Fruit fly (Drosophila melanogaster) whole organism, larva: ENCODE data around the gene CG2150.

Source experiments
- noc ChIP-seq: fragments of 200-800 bp; sonication (Bioruptor generic); optimal IDR thresholded peaks from 3 replicates; lab custom pipeline; 2019; ENCODE audit warnings: missing biosample characterization, mild to moderate bottlenecking, missing genetic modification characterization, moderate library complexity

The CG2150 gene

dm6 chr3R:31767528-31767927, 3.0 kb upstream of the CG2150 start:
- no peak for TF ChIP-seq noc (tag; lab: Kevin White, UChicago)

DNA sequence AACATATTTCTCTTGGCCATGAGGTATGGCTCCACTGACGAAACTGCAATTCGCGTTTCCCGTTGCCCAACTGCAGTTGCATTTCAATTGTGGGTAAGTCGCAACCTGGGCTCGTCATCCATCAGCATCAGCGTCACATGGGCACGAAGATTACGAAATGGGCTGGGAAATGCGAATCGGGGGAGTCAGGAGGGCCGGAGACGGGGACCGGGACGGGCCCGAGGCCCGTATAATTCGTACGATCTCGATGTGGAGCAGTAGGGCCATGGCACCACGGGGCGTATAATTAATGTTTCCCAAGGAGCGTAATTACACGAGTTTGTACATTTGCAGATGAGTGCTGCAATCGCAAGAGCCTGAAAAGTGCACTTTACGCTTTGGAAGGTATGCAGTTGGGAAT, 573 bp upstream of the CG2150 start:
- no peak for TF ChIP-seq noc (tag; lab: Kevin White, UChicago)

- no peak for TF ChIP-seq noc (tag; lab: Kevin White, UChicago)
Observed at dm6 chr3R:31762672-31763071, 1.9 kb downstream of the CG2150 start.

dm6 chr3R:31761529-31762009, 3.0 kb downstream of the CG2150 start, which contains the start of gene Smvt:
Smvt (minus strand) TSS chr3R:31761579.
- peak; percentile 4 for TF ChIP-seq noc (tag; lab: Kevin White, UChicago)

DNA sequence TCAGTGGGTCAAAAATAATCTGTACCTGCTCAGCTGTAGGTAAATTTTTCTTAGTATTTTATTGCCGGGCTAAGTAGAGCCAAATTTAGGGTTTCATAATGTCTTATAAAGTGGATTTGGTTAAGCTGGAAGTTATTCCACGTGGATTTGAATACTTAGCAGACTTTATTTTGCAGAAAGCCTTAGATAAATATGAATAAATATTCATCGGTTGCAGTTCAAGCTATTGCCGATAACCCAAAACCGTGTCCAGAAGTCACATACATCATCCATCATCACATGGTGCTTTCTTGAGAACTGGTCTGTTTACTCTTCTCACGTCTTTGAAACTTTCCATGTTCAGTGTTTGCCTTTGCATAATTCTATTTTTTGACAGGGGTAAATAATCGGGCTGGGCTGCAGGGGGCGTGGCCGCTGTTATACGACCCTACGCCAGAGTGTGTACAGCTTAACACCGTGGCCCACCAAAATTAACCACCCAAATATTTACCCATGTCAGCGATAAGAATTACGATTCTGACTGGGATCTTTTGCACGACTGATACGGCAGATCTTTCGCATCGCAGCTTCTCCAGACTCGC, 5.9 kb downstream of the CG2150 start, which contains the start of gene CG2187:
TSS of gene CG2187 (minus strand) at position 51 of the 581 bp plus-strand sequence.
- TF ChIP-seq noc (tag; lab: Kevin White, UChicago) = peak; percentile 79

dm6 chr3R:31754605-31755004, 10.0 kb downstream of the CG2150 start, which contains the start of gene salt:
salt (minus strand) TSS chr3R:31754705.
- TF ChIP-seq noc (tag; lab: Kevin White, UChicago) = no peak

- peak; percentile 61 for TF ChIP-seq noc (tag; lab: Kevin White, UChicago)
Observed at dm6 chr3R:31748093-31748996, 16.2 kb downstream of the CG2150 start.

DNA sequence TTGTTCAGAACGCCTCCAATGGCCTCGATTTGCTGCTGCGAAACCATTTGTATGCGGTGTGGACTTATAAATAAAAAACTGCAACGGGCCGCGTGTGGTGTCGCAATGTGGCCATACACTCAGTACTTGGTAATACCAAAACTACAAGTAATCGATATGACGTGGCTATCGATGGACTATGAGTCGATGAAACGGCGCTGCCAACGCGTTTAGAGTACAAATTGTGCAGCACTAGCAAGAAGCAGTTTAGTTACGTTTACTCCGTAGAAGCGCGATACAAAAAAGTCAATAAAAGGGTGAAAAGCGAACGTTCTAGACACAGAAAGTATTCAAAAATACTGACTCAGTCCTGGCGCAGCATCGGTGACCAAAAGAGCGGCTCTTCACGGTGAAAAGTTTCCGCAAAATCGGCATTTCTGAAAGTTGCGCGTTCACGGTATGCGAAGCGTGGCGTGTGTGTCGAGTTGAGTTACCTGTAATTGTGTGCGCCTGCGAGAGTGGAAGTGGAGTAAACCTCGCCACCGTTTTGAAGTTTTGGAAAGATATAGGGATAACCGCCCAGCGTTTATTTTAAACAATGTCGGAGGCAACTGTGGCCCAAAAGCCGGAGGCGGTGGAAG, 17.0 kb downstream of the CG2150 start, which contains the start of the genes nero and CG1910:
TSS of gene nero (minus strand) at position 130 of the 620 bp plus-strand sequence.
TSS of gene CG1910 (plus strand) at position 215 of the 620 bp plus-strand sequence.
- no peak for TF ChIP-seq noc (tag; lab: Kevin White, UChicago)

DNA sequence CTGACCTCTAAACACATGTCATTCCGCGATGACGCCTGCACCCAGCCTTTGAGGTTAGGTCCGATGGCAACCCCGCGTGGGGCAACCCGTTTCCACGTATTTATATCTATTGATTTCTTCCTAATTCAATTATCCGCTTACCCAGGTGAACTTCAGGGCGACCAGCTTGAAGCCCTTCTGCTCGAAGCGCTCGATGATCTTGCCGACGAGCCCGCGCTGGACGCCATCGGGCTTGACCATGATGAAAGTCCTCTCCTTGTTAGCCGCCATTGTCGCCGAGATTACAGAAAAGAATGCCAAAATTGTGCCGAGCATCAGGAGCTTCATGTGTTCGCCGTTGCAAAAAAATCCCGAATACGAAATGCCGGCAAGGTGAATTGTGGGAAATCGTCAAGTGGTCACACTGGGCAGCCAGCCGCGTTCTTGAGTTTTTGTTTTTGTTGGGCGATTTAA, 18.9 kb downstream of the CG2150 start, which contains the start of gene awd:
TSS of gene awd (minus strand) at position 449 of the 453 bp plus-strand sequence.
- peak; percentile 67 for TF ChIP-seq noc (tag; lab: Kevin White, UChicago)

- peak; percentile 4 for TF ChIP-seq noc (tag; lab: Kevin White, UChicago)
Observed at dm6 chr3R:31744044-31744652, 20.4 kb downstream of the CG2150 start, which contains the start of gene CG1896. CG1896 (plus strand) TSS chr3R:31744282.

- TF ChIP-seq noc (tag; lab: Kevin White, UChicago) = no peak
Observed at dm6 chr3R:31743279-31743678, 21.3 kb downstream of the CG2150 start, which contains the start of gene Tbca. Tbca (plus strand) TSS chr3R:31743490.

DNA sequence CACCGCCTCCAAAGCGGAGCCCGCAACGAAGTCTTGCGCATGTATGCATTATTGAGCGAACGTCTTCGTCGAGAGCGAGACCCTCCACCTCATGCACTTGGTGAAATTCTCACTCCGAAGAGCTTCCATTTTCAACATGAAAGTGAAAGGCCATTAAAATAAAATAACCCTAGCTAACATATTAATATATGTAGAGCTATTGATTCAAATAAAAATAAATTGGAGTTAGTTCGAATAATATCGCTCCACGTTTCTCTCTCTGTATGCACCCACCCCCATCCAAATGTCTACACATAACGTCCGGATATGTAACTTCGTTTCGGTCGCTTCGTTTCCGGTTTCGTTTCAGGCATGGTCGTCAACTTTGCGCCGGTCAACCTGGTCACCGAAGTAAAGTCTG, 23.3 kb downstream of the CG2150 start:
- no peak for TF ChIP-seq noc (tag; lab: Kevin White, UChicago)

DNA sequence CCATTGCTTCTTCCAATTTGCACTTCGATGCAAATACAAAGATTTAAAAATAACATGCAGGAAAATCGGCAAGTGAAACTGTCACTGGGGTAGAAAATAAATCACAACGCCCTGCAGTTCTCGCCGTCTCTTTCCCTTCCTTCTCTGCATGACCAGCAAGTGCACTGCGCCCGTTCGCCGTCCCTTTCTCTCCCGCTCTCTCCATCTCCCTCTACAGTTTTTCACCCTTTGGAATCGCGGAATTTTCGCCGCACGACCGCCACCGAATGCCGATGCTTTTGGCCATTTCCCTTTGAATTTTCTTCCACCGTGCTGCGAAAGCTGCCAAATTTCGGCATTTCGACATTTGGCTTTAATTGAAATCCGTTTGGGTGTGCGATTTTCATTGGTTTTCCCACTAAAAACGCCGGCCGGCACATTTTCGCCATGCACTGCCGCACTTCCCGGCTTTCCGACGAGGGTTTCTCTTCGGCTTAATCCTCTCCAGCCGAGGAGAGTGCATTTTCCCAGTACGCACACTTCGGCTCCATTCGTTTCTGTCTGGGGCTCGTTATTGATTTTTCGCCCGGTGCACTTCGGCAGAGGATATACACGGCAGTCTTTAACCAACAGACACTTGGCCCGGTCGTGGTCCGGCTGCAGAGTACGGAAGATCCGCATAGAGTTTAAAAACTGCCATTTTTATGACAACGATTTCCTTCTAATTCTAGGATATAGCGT, 25.3 kb downstream of the CG2150 start:
- TF ChIP-seq noc (tag; lab: Kevin White, UChicago) = no peak

- TF ChIP-seq noc (tag; lab: Kevin White, UChicago) = no peak
Observed at dm6 chr3R:31738060-31738619, 26.4 kb downstream of the CG2150 start, which contains the start of gene eEF1alpha2. eEF1alpha2 (plus strand) TSS chr3R:31738468.
